Worm (Caenorhabditis elegans): ENCODE data around the gene rab-28.

ce11 chrIV:9243670-9244069 lies at the start of gene rab-28:
- TF ChIP-seq ama-1 (optimal IDR thresholded peaks at IDR 0.05) (no peak), flt-1 (GFP tag; IDR thresholded peaks at IDR 0.05) (no peak), sea-1 (GFP tag; conservative IDR thresholded peaks at IDR 0.05) (no peak), tra-4 (tag; optimal IDR thresholded peaks at IDR 0.05) (no peak), hmg-4 (GFP tag; optimal IDR thresholded peaks at IDR 0.05) (no peak)
